Worm (Caenorhabditis elegans) whole organism, midembryonic: ENCODE data around the gene T06A10.107.
"Not testable (repeated sequence)": the region's sequence is repeated elsewhere in the genome, so short reads cannot be mapped to it uniquely, and the experiment has no call there.

Experiments
- T22C8.4 ChIP-seq: fragments of 200-800 bp; sonication (Bioruptor generic); IDR thresholded peaks from 2 replicates; pipeline ENCODE4 v1.3.6; 2022; ENCODE audit warnings: missing genetic modification characterization, missing compliant biosample characterization
- cog-1 ChIP-seq: sonication (generic microtip); optimal IDR thresholded peaks from 2 replicates; lab custom pipeline; 2016; ENCODE audit warnings: missing genetic modification characterization, missing compliant biosample characterization
- flt-1 ChIP-seq: fragments of 200-800 bp; sonication (Bioruptor generic); IDR thresholded peaks from 2 replicates; pipeline ENCODE4 v1.3.6; 2022; ENCODE audit warnings: missing genetic modification characterization, missing compliant biosample characterization
- med-1 ChIP-seq: sonication (generic microtip); optimal IDR thresholded peaks from 2 replicates; lab custom pipeline; 2017; ENCODE audit warnings: missing genetic modification characterization, mild to moderate bottlenecking, missing compliant biosample characterization, antibody characterized with exemption, missing genetic modification reagents; ENCODE audit not compliant: insufficient read depth
- ref-1 ChIP-seq: fragments of 200-800 bp; sonication (Bioruptor generic); conservative IDR thresholded peaks from 2 replicates; pipeline ENCODE4 v1.3.6; 2022; ENCODE audit warnings: missing genetic modification reagents, missing genetic modification characterization, missing compliant biosample characterization
- tab-1 ChIP-seq: fragments of 200-800 bp; sonication (Bioruptor generic); IDR thresholded peaks from 2 replicates; pipeline ENCODE4 v1.3.6; 2022; ENCODE audit warnings: missing genetic modification characterization, missing compliant biosample characterization
- ztf-23 ChIP-seq: fragments of 200-800 bp; sonication (Bioruptor generic); IDR thresholded peaks from 2 replicates; pipeline ENCODE4 v1.3.6; 2022; ENCODE audit warnings: missing genetic modification reagents, missing genetic modification characterization, missing compliant biosample characterization
- ztf-29 ChIP-seq: fragments of 200-800 bp; sonication (Bioruptor generic); IDR thresholded peaks from 2 replicates; pipeline ENCODE4 v1.3.6; 2022; ENCODE audit warnings: missing genetic modification reagents, missing genetic modification characterization, missing compliant biosample characterization

DNA sequence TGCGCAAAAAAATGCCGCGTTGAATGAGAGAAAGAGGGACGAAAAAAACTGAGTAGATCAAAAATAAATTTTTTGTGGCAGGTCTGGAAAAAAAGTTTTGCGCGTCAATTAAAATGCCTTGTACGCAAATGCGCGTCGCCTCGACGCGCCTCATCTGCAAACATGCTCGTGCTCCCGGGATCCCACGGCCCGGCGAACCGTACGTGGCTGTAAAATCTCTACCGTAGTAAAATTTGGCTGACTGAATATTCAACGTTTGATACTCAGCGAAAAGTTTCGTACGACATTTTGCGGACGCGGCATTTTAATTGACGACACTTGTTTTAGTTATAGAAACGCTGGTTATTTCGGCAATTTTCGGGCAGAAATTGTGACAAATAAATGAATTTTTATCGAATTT, 21.9 kb upstream of the T06A10.107 start:
- TF ChIP-seq flt-1 (GFP tag; lab: Robert Waterston, UW) (peak; percentile 71), ztf-23 (GFP tag; lab: Robert Waterston, UW) (0 out of 2 replicates have a peak, but pooled peaks have one; percentile 28)
- TF ChIP-seq cog-1 (tag; lab: Kevin White, UChicago); ztf-29 (GFP tag; lab: Robert Waterston, UW); T22C8.4 (GFP tag; lab: Robert Waterston, UW); med-1 (GFP tag; lab: Kevin White, UChicago); tab-1 (GFP tag; lab: Robert Waterston, UW); ref-1 (GFP tag; lab: Robert Waterston, UW): not testable (repeated sequence)
